Worm (Caenorhabditis elegans): ENCODE measurements around the gene R02D5.8.

DNA sequence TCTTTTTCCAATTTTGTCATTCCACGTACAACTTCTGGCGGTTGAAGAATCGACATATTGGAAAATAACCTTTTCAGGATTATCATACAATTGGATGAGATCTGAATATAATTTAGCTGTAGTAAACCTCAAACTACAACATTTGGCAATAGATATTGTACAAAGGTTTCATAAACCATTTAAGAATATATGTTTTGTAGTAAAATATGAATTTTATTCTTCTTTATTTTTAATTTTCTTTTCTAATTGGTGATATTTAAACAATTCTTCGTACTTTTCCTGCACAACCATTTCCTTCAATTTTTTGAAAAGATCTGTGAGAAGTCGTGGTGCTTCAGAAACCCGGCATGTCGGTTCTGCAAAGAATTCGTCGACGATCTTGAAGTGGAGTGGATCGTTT lies 1.8 kb upstream of the R02D5.8 start, which contains the start of gene C53A5.17:
- TF ChIP-seq klf-2 (GFP tag; conservative IDR thresholded peaks at IDR 0.05) (no peak), ztf-29 (GFP tag; IDR thresholded peaks at IDR 0.05) (no peak), T22C8.4 (GFP tag; IDR thresholded peaks at IDR 0.05) (no peak), tab-1 (GFP tag; IDR thresholded peaks at IDR 0.05) (no peak), med-1 (GFP tag; optimal IDR thresholded peaks at IDR 0.05; ENCODE audit: insufficient read depth) (no peak), flt-1 (GFP tag; IDR thresholded peaks at IDR 0.05) (no peak), ref-1 (GFP tag; conservative IDR thresholded peaks at IDR 0.05) (no peak), cog-1 (tag; optimal IDR thresholded peaks at IDR 0.05) (no peak)
